Worm (Caenorhabditis elegans): ENCODE measurements around the gene F13B12.4.

F13B12.4 gene

DNA sequence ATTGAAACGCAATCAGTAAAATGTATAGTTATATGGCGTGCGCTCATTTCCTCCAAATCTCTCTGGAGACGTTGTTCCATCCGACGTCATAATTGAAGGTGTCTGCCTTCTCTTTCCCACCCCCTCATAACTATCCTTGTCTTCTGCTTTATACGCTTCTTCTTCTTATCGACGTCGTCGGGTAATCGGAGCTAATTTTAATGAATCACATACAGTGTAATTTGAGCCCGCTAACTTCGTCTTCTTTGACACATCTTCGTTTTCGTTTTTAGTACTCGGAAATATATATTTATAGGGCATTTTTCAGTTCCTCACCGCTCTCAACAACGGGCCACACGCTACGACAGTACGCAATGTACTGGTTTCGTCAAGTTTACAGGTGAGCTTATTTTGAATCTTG is 13.3 kb downstream of the F13B12.4 start, which contains the start of gene ins-1:
TSS of gene ins-1 (plus strand) at position 301 of the 400 bp plus-strand sequence.
- no peak for TF ChIP-seq fkh-10 (GFP tag; optimal IDR thresholded peaks at IDR 0.05)
- no peak for TF ChIP-seq R02D3.7 (tag; optimal IDR thresholded peaks at IDR 0.05)
- TF ChIP-seq ztf-4 (tag; optimal IDR thresholded peaks at IDR 0.05) = no peak
- TF ChIP-seq tbx-2 (tag; optimal IDR thresholded peaks at IDR 0.05) = no peak
- no peak for TF ChIP-seq nhr-237 (tag; optimal IDR thresholded peaks at IDR 0.05)
- TF ChIP-seq fkh-2 (tag; optimal IDR thresholded peaks at IDR 0.05) = no peak
- TF ChIP-seq nhr-25 (tag; optimal IDR thresholded peaks at IDR 0.05) = no peak
- no peak for TF ChIP-seq ceh-82 (tag; optimal IDR thresholded peaks at IDR 0.05)
- TF ChIP-seq ztf-11 (tag; optimal IDR thresholded peaks at IDR 0.05) = no peak
- TF ChIP-seq nhr-12 (tag; optimal IDR thresholded peaks at IDR 0.05) = no peak
- no peak for TF ChIP-seq nhr-43 (tag; optimal IDR thresholded peaks at IDR 0.05; ENCODE audit: poor library complexity, severe bottlenecking)
- no peak for TF ChIP-seq pha-4 (tag; optimal IDR thresholded peaks at IDR 0.05)
- TF ChIP-seq pqm-1 (tag; optimal IDR thresholded peaks at IDR 0.05) = no peak
- TF ChIP-seq eor-1 (tag; optimal IDR thresholded peaks at IDR 0.05) = no peak

DNA sequence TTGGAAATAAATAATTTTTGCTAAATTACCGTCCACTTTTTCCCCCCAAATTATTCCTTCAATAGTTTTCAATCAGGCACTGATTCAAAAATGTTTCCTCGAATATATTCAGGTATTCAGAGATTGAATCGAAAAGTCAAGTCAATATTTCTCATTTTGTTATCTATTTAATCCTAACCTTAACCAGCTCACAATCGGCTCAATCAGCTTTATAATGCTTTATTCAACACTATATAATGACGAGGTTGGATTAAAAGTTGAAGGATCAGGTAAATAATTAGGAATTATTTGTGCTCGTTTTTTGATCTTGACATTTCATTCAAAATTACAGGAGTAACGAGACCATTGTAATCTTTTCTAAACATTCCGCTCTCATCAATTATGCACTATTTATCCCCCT is 19.2 kb downstream of the F13B12.4 start:
- no peak for TF ChIP-seq nhr-28 (tag; optimal IDR thresholded peaks at IDR 0.05)
- no peak for TF ChIP-seq pha-4 (tag; optimal IDR thresholded peaks at IDR 0.05)
- no peak for TF ChIP-seq fkh-10 (GFP tag; optimal IDR thresholded peaks at IDR 0.05)
- no peak for TF ChIP-seq nhr-67 (tag; optimal IDR thresholded peaks at IDR 0.05)
- TF ChIP-seq eor-1 (tag; optimal IDR thresholded peaks at IDR 0.05) = no peak

DNA sequence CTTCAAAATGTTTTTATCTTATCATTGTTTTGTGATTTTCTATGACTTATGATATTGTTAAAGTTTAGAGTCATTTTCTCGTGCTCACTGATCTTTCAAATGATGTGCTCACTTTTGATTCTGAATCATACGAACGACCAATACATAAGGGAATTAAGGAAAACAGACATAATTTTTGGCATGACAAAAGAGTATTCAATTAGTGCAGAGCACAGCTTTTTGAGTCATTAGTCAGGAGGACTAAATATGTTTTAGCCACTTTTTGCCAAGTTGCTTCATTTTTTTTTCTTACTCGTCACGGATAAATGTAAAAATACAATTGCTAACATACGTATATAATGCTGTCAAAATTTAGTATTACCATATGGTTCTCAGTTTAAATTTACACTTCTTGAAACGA is 20.6 kb downstream of the F13B12.4 start, which contains the start of gene F13B12.2:
TSS of gene F13B12.2 (minus strand) at position 2 of the 400 bp plus-strand sequence.
- no peak for TF ChIP-seq zag-1 (tag; optimal IDR thresholded peaks at IDR 0.05)
- no peak for TF ChIP-seq lsy-12 (tag; optimal IDR thresholded peaks at IDR 0.05)
- TF ChIP-seq ceh-9 (tag; optimal IDR thresholded peaks at IDR 0.05) = no peak
- peak; percentile 17 for TF ChIP-seq pqm-1 (tag; optimal IDR thresholded peaks at IDR 0.05)
- TF ChIP-seq elt-2 (tag; optimal IDR thresholded peaks at IDR 0.05) = peak; percentile 34

DNA sequence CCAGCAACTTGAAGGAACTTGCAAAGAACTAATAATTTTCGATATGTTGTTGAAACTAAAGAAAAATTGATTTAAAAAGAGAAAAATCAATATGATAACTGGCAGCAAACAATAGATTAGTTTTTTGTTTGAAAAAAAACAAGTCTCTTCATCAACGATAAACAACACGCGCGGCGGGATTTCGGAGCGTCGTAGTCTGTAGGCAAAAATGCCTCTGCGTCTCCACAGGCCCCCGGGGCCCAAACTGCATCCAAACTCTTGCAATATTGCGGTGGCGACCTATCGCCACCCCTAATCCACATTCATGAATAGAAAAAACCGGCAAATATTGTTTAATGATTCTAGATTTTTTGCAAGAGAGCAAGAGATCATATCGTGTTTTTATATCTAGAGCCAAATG is 24.6 kb downstream of the F13B12.4 start:
- TF ChIP-seq tbx-2 (tag; optimal IDR thresholded peaks at IDR 0.05) = no peak
- no peak for TF ChIP-seq lin-39 (tag; optimal IDR thresholded peaks at IDR 0.05)
- no peak for TF ChIP-seq daf-12 (tag; optimal IDR thresholded peaks at IDR 0.05)
- no peak for TF ChIP-seq elt-3 (tag; optimal IDR thresholded peaks at IDR 0.05)
- TF ChIP-seq hmg-11 (tag; optimal IDR thresholded peaks at IDR 0.05) = peak; percentile 69
- TF ChIP-seq pqm-1 (tag; optimal IDR thresholded peaks at IDR 0.05) = no peak
- TF ChIP-seq nhr-76 (tag; optimal IDR thresholded peaks at IDR 0.05) = no peak
- TF ChIP-seq snpc-4 (tag; optimal IDR thresholded peaks at IDR 0.05) = no peak
- TF ChIP-seq ztf-4 (tag; optimal IDR thresholded peaks at IDR 0.05) = no peak
- TF ChIP-seq nfya-1 (tag; optimal IDR thresholded peaks at IDR 0.05; ENCODE audit: insufficient read depth) = peak; percentile 56
- TF ChIP-seq sea-2 (GFP tag; optimal IDR thresholded peaks at IDR 0.05) = no peak
- no peak for TF ChIP-seq elt-1 (tag; optimal IDR thresholded peaks at IDR 0.05)
- no peak for TF ChIP-seq mml-1 (tag; optimal IDR thresholded peaks at IDR 0.05)
- TF ChIP-seq R02D3.7 (tag; optimal IDR thresholded peaks at IDR 0.05) = no peak
- no peak for TF ChIP-seq ceh-82 (tag; optimal IDR thresholded peaks at IDR 0.05)
- TF ChIP-seq fos-1 (tag; optimal IDR thresholded peaks at IDR 0.05) = no peak
- TF ChIP-seq nhr-237 (tag; optimal IDR thresholded peaks at IDR 0.05) = no peak
- peak; percentile 65 for TF ChIP-seq pha-4 (tag; optimal IDR thresholded peaks at IDR 0.05)
- TF ChIP-seq nhr-67 (tag; optimal IDR thresholded peaks at IDR 0.05) = no peak
- no peak for TF ChIP-seq ZK546.5 (tag; optimal IDR thresholded peaks at IDR 0.05)
- no peak for TF ChIP-seq unc-62 (GFP tag; optimal IDR thresholded peaks at IDR 0.05)
- TF ChIP-seq egl-27 (tag; optimal IDR thresholded peaks at IDR 0.05) = no peak
- peak; percentile 33 for TF ChIP-seq elt-2 (tag; optimal IDR thresholded peaks at IDR 0.05)
- no peak for TF ChIP-seq unc-39 (tag; optimal IDR thresholded peaks at IDR 0.05)
- TF ChIP-seq eor-1 (tag; optimal IDR thresholded peaks at IDR 0.05) = no peak
- no peak for TF ChIP-seq nhr-23 (tag; optimal IDR thresholded peaks at IDR 0.05)
- no peak for TF ChIP-seq lsy-12 (tag; optimal IDR thresholded peaks at IDR 0.05)
- TF ChIP-seq ceh-9 (tag; optimal IDR thresholded peaks at IDR 0.05) = no peak
- TF ChIP-seq mdl-1 (tag; optimal IDR thresholded peaks at IDR 0.05) = no peak
- no peak for TF ChIP-seq aly-2 (tag; optimal IDR thresholded peaks at IDR 0.05)
- no peak for TF ChIP-seq nhr-43 (tag; optimal IDR thresholded peaks at IDR 0.05; ENCODE audit: poor library complexity, severe bottlenecking)
- no peak for TF ChIP-seq skn-1 (tag; optimal IDR thresholded peaks at IDR 0.05)
- TF ChIP-seq ztf-11 (tag; optimal IDR thresholded peaks at IDR 0.05) = no peak
- TF ChIP-seq ceh-16 (tag; optimal IDR thresholded peaks at IDR 0.05) = no peak
- TF ChIP-seq nhr-11 (tag; optimal IDR thresholded peaks at IDR 0.05) = no peak
- TF ChIP-seq nhr-25 (tag; optimal IDR thresholded peaks at IDR 0.05) = peak; percentile 28
- peak; percentile 25 for TF ChIP-seq lin-15B (tag; optimal IDR thresholded peaks at IDR 0.05)
- TF ChIP-seq jun-1 (tag; optimal IDR thresholded peaks at IDR 0.05) = no peak
- TF ChIP-seq nhr-77 (tag; optimal IDR thresholded peaks at IDR 0.05) = no peak
- no peak for TF ChIP-seq fkh-2 (tag; optimal IDR thresholded peaks at IDR 0.05)
- TF ChIP-seq nhr-28 (tag; optimal IDR thresholded peaks at IDR 0.05) = no peak
- no peak for TF ChIP-seq zag-1 (tag; optimal IDR thresholded peaks at IDR 0.05)
